Worm (Caenorhabditis elegans) whole organism, midembryonic: ENCODE data around the gene soap-1.

Experiments used
- T22C8.4 ChIP-seq: fragments of 200-800 bp; sonication (Bioruptor generic); IDR thresholded peaks from 2 replicates; pipeline ENCODE4 v1.3.6; 2022; ENCODE audit warnings: missing genetic modification characterization, missing compliant biosample characterization
- cog-1 ChIP-seq: sonication (generic microtip); optimal IDR thresholded peaks from 2 replicates; lab custom pipeline; 2016; ENCODE audit warnings: missing genetic modification characterization, missing compliant biosample characterization
- flt-1 ChIP-seq: fragments of 200-800 bp; sonication (Bioruptor generic); IDR thresholded peaks from 2 replicates; pipeline ENCODE4 v1.3.6; 2022; ENCODE audit warnings: missing genetic modification characterization, missing compliant biosample characterization
- klf-2 ChIP-seq: fragments of 200-800 bp; sonication (Bioruptor generic); conservative IDR thresholded peaks from 2 replicates; pipeline ENCODE4 v1.3.6; 2022; ENCODE audit warnings: missing genetic modification reagents, missing genetic modification characterization, missing compliant biosample characterization
- med-1 ChIP-seq: sonication (generic microtip); optimal IDR thresholded peaks from 2 replicates; lab custom pipeline; 2017; ENCODE audit warnings: missing genetic modification characterization, mild to moderate bottlenecking, missing compliant biosample characterization, antibody characterized with exemption, missing genetic modification reagents; ENCODE audit not compliant: insufficient read depth
- ref-1 ChIP-seq: fragments of 200-800 bp; sonication (Bioruptor generic); conservative IDR thresholded peaks from 2 replicates; pipeline ENCODE4 v1.3.6; 2022; ENCODE audit warnings: missing genetic modification reagents, missing genetic modification characterization, missing compliant biosample characterization
- tab-1 ChIP-seq: fragments of 200-800 bp; sonication (Bioruptor generic); IDR thresholded peaks from 2 replicates; pipeline ENCODE4 v1.3.6; 2022; ENCODE audit warnings: missing genetic modification characterization, missing compliant biosample characterization
- ztf-23 ChIP-seq: fragments of 200-800 bp; sonication (Bioruptor generic); IDR thresholded peaks from 2 replicates; pipeline ENCODE4 v1.3.6; 2022; ENCODE audit warnings: missing genetic modification reagents, missing genetic modification characterization, missing compliant biosample characterization
- ztf-29 ChIP-seq: fragments of 200-800 bp; sonication (Bioruptor generic); IDR thresholded peaks from 2 replicates; pipeline ENCODE4 v1.3.6; 2022; ENCODE audit warnings: missing genetic modification reagents, missing genetic modification characterization, missing compliant biosample characterization

soap-1 gene

ce11 chrV:7194818-7195217 lies 19.9 kb downstream of the soap-1 start:
- no peak for TF ChIP-seq klf-2 (GFP tag; lab: Robert Waterston, UW)
- no peak for TF ChIP-seq flt-1
- no peak for TF ChIP-seq T22C8.4 (GFP tag; lab: Robert Waterston, UW)
- no peak for TF ChIP-seq ztf-23 (GFP tag; lab: Robert Waterston, UW)
- no peak for TF ChIP-seq ref-1 (GFP tag; lab: Robert Waterston, UW)

DNA sequence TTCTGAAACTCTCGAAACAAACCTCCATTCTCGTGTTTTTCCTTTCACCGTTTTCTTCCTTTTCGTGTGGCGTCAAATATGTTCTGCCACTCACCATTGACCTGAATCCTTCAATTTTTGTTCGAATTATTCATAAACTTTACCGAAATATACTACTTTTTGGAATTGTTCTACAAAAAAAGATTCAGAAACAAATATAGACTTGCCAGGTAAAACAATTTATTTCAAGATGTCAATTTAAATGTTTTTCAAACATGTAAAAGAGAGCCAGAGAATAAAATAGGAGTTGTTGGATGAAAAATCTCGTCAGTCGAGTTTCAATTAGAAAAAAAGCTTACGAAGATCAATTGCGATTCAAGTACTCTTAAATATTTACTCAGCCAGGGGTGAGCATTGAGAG lies 21.1 kb downstream of the soap-1 start, which contains the start of gene F09G2.8:
Gene F09G2.8 (minus strand): TSS at position 101 of the 400 bp plus-strand sequence.
- TF ChIP-seq med-1 (GFP tag; lab: Kevin White, UChicago) (no peak), klf-2 (GFP tag; lab: Robert Waterston, UW) (no peak), tab-1 (GFP tag; lab: Robert Waterston, UW) (no peak)

ce11 chrV:7187295-7187694 lies 27.4 kb downstream of the soap-1 start:
- TF ChIP-seq flt-1 (no peak), cog-1 (tag; lab: Kevin White, UChicago) (no peak), T22C8.4 (GFP tag; lab: Robert Waterston, UW) (no peak), med-1 (GFP tag; lab: Kevin White, UChicago) (no peak), ztf-29 (no peak), ztf-23 (GFP tag; lab: Robert Waterston, UW) (no peak)

ce11 chrV:7186599-7186998 lies 28.1 kb downstream of the soap-1 start:
- TF ChIP-seq flt-1 (no peak), med-1 (GFP tag; lab: Kevin White, UChicago) (no peak)

- TF ChIP-seq ref-1 (GFP tag; lab: Robert Waterston, UW) = no peak
- no peak for TF ChIP-seq flt-1
- TF ChIP-seq klf-2 (GFP tag; lab: Robert Waterston, UW) = no peak
- no peak for TF ChIP-seq med-1 (GFP tag; lab: Kevin White, UChicago)
- TF ChIP-seq cog-1 (tag; lab: Kevin White, UChicago) = no peak
- TF ChIP-seq ztf-23 (GFP tag; lab: Robert Waterston, UW) = no peak
- TF ChIP-seq T22C8.4 (GFP tag; lab: Robert Waterston, UW) = no peak
- TF ChIP-seq ztf-29 = no peak
- TF ChIP-seq tab-1 (GFP tag; lab: Robert Waterston, UW) = no peak
These were observed 30.2 kb downstream of the soap-1 start, which contains the start of gene pitr-5 for ce11 chrV:7184549-7184948. TSS of gene pitr-5 (plus strand) at chrV:7184849.

- TF ChIP-seq cog-1 (tag; lab: Kevin White, UChicago) (no peak), flt-1 (no peak), ztf-29 (no peak), klf-2 (GFP tag; lab: Robert Waterston, UW) (no peak), tab-1 (GFP tag; lab: Robert Waterston, UW) (no peak), T22C8.4 (GFP tag; lab: Robert Waterston, UW) (no peak), med-1 (GFP tag; lab: Kevin White, UChicago) (no peak), ztf-23 (GFP tag; lab: Robert Waterston, UW) (no peak)
These were observed 35.9 kb downstream of the soap-1 start, which contains the start of gene cpsf-2 for ce11 chrV:7178843-7179242. TSS of gene cpsf-2 (plus strand) at chrV:7179172.

DNA sequence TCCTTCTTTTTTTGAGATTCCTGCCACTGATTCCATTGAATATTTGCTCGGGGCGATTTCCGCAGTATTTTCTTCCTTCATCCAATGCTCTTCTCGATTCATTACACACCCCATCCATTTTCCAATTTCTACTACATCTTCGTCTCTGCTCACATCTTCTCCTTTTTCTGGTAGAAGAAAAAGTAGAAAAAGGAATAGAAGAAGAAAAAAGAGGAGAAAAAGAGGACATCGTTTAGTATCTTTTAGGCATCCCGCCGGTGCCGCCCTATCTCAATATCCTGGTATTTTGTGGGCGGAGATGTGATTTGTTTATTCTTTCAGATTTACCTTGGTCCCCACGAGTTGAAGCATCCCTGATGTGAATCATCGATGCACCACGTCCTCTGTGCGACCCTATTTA lies 39.5 kb downstream of the soap-1 start, which contains the start of gene lgc-39:
Gene lgc-39 (plus strand): TSS at position 301 of the 400 bp plus-strand sequence.
- TF ChIP-seq cog-1 (tag; lab: Kevin White, UChicago) = no peak
- no peak for TF ChIP-seq flt-1
- TF ChIP-seq ztf-23 (GFP tag; lab: Robert Waterston, UW) = no peak
- no peak for TF ChIP-seq ref-1 (GFP tag; lab: Robert Waterston, UW)
- no peak for TF ChIP-seq med-1 (GFP tag; lab: Kevin White, UChicago)
- TF ChIP-seq T22C8.4 (GFP tag; lab: Robert Waterston, UW) = no peak
- TF ChIP-seq ztf-29 = no peak
- no peak for TF ChIP-seq klf-2 (GFP tag; lab: Robert Waterston, UW)
- no peak for TF ChIP-seq tab-1 (GFP tag; lab: Robert Waterston, UW)

- no peak for TF ChIP-seq flt-1
- no peak for TF ChIP-seq med-1 (GFP tag; lab: Kevin White, UChicago)
- TF ChIP-seq T22C8.4 (GFP tag; lab: Robert Waterston, UW) = no peak
- TF ChIP-seq ztf-23 (GFP tag; lab: Robert Waterston, UW) = no peak
- no peak for TF ChIP-seq ztf-29
- TF ChIP-seq klf-2 (GFP tag; lab: Robert Waterston, UW) = no peak
- TF ChIP-seq tab-1 (GFP tag; lab: Robert Waterston, UW) = no peak
- no peak for TF ChIP-seq ref-1 (GFP tag; lab: Robert Waterston, UW)
- no peak for TF ChIP-seq cog-1 (tag; lab: Kevin White, UChicago)
These were observed 48.0 kb downstream of the soap-1 start, which contains the start of gene ugt-36 for ce11 chrV:7166709-7167108. TSS of gene ugt-36 (plus strand) at chrV:7167009.

- TF ChIP-seq tab-1 (GFP tag; lab: Robert Waterston, UW) = no peak
- no peak for TF ChIP-seq ztf-23 (GFP tag; lab: Robert Waterston, UW)
- TF ChIP-seq cog-1 (tag; lab: Kevin White, UChicago) = no peak
- TF ChIP-seq med-1 (GFP tag; lab: Kevin White, UChicago) = no peak
- no peak for TF ChIP-seq T22C8.4 (GFP tag; lab: Robert Waterston, UW)
- TF ChIP-seq ref-1 (GFP tag; lab: Robert Waterston, UW) = no peak
- TF ChIP-seq ztf-29 = no peak
- no peak for TF ChIP-seq klf-2 (GFP tag; lab: Robert Waterston, UW)
- no peak for TF ChIP-seq flt-1
These were observed 50.5 kb downstream of the soap-1 start, which contains the start of gene srh-83 for ce11 chrV:7164210-7164609. TSS of gene srh-83 (plus strand) at chrV:7164510.

- TF ChIP-seq tab-1 (GFP tag; lab: Robert Waterston, UW) (no peak), ztf-23 (GFP tag; lab: Robert Waterston, UW) (no peak), med-1 (GFP tag; lab: Kevin White, UChicago) (no peak), ref-1 (GFP tag; lab: Robert Waterston, UW) (no peak), cog-1 (tag; lab: Kevin White, UChicago) (no peak), ztf-29 (no peak), klf-2 (GFP tag; lab: Robert Waterston, UW) (no peak), T22C8.4 (GFP tag; lab: Robert Waterston, UW) (no peak), flt-1 (no peak)
These were observed 51.1 kb downstream of the soap-1 start, which contains the start of gene ugt-41 for ce11 chrV:7163477-7164114. TSS of gene ugt-41 (minus strand) at chrV:7163595.
